Fruit fly (Drosophila melanogaster) whole organism, pupa: ENCODE results near the gene CG9733.
A peak's percentile ranks its signal among the peaks of the same experiment; 100 is the strongest.

ENCODE experiments used
- CG12605 ChIP-seq: fragments of 200-800 bp; sonication (Bioruptor generic); IDR thresholded peaks from 2 replicates; pipeline ENCODE4 v1.3.6; 2022; ENCODE audit warnings: missing biosample characterization, missing genetic modification characterization
- CG13204 ChIP-seq: fragments of 200-800 bp; sonication (Bioruptor generic); optimal IDR thresholded peaks from 2 replicates; lab custom pipeline; 2018; ENCODE audit warnings: missing biosample characterization, mild to moderate bottlenecking, missing genetic modification characterization, moderate library complexity
- fd96Ca ChIP-seq: fragments of 200-800 bp; sonication (Bioruptor generic); IDR thresholded peaks from 3 replicates; pipeline ENCODE4 v1.3.6; 2022; ENCODE audit warnings: missing biosample characterization, missing genetic modification characterization

DNA sequence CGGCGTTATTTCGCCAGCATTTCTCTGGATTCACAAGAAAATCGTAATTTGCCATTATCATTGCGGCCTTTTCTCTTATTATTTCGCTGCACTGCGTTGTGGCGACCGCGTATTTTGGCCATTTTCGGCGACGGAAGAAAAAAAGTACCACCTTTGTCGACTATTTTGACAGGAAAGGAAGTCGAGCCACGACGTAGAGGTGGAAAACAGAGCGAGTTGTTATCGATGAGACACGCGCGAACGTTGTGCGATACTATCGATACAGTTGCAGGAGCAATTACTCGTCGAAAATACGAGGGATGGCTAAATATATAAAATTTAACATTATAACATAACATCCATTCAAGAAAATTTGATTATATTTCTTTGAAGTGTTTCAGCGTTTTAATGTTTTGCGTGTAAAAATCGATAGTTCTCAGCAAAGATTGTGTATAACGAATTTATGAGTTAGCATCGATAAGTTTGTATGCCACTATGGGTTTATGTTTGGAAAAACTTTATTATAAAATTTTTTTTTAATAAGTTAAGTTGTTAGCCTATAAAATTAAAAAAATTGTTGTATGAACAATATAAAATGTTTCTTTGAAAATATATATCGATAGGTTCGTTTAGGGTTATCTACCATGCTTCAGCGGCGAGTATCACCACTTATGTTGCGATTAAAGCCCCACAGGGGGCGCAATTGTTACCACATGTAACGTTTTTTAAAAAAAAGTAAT lies 37.6 kb downstream of the CG9733 start, which contains the start of gene RpS7:
- TF ChIP-seq CG13204 (GFP tag; lab: Kevin White, UChicago) (peak; percentile 55), CG12605 (GFP tag; lab: Robert Waterston, UW) (peak; percentile 59; the same call in 1 of the 2 replicates), fd96Ca (GFP tag; lab: Robert Waterston, UW) (no peak)
